Worm (Caenorhabditis elegans) whole organism, late embryonic: ENCODE results near the gene F39F10.2.

Source experiments
- ceh-18 ChIP-seq: sonication (generic microtip); optimal IDR thresholded peaks from 2 replicates; lab custom pipeline; 2016; ENCODE audit warnings: missing genetic modification characterization, missing compliant biosample characterization
- ceh-22 ChIP-seq: sonication (generic microtip); optimal IDR thresholded peaks from 2 replicates; lab custom pipeline; 2017; ENCODE audit warnings: missing biosample characterization, missing genetic modification characterization
- ceh-34 ChIP-seq: sonication (generic microtip); optimal IDR thresholded peaks from 2 replicates; lab custom pipeline; 2016; ENCODE audit warnings: mild to moderate bottlenecking, missing genetic modification characterization, missing compliant biosample characterization
- elt-4 ChIP-seq: sonication (generic microtip); optimal IDR thresholded peaks from 2 replicates; lab custom pipeline; 2016; ENCODE audit warnings: missing genetic modification characterization, missing compliant biosample characterization
- pha-4 ChIP-seq: fragments of 150-350 bp; optimal IDR thresholded peaks from 2 replicates; lab custom pipeline; 2018; ENCODE audit warnings: missing biosample characterization, missing genetic modification reagents, missing genetic modification characterization
- ref-2 ChIP-seq: sonication (generic microtip); optimal IDR thresholded peaks from 2 replicates; lab custom pipeline; 2016; ENCODE audit warnings: missing genetic modification characterization, missing compliant biosample characterization
- tbx-7 ChIP-seq: sonication (generic microtip); optimal IDR thresholded peaks from 2 replicates; lab custom pipeline; 2016; ENCODE audit warnings: missing genotype, missing genetic modification characterization, missing compliant biosample characterization

ce11 chrX:16865016-16865415, 29.7 kb upstream of the F39F10.2 start:
- TF ChIP-seq tbx-7 (tag; lab: Kevin White, UChicago) (no peak), elt-4 (tag; lab: Kevin White, UChicago) (no peak), ref-2 (tag; lab: Kevin White, UChicago) (no peak), ceh-18 (tag; lab: Kevin White, UChicago) (no peak), ceh-34 (no peak), pha-4 (tag; lab: Kevin White, UChicago) (no peak), ceh-22 (no peak)
